Worm (Caenorhabditis elegans): ENCODE measurements around the gene mccc-2.

DNA sequence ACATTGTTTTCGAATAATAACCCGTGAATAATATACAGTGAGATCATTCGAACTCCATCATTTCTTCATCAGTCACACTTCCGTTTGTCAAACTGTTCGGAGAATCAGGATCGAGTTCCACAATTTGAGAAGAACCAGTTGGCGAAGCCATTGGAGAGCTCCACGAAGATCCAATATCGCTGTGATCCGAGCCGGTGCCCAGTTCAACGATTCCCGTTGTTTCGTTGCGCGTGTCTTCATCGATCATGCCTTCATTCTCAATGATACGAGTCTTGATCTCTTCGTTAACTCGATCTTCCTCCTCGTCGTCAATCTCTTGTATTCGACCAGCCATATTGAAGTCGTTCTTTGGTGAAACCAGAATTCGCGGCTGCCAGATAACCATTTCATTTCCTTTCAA lies 37.5 kb downstream of the mccc-2 start:
- TF ChIP-seq aly-2 (tag; optimal IDR thresholded peaks at IDR 0.05) (no peak), cey-2 (tag; optimal IDR thresholded peaks at IDR 0.05; ENCODE audit: borderline replicate concordance, insufficient read depth) (no peak), F44E2.7 (GFP tag; IDR thresholded peaks at IDR 0.05) (no peak)
